Fruit fly (Drosophila melanogaster): ENCODE measurements around the gene Cdc27.

Gene Cdc27

DNA sequence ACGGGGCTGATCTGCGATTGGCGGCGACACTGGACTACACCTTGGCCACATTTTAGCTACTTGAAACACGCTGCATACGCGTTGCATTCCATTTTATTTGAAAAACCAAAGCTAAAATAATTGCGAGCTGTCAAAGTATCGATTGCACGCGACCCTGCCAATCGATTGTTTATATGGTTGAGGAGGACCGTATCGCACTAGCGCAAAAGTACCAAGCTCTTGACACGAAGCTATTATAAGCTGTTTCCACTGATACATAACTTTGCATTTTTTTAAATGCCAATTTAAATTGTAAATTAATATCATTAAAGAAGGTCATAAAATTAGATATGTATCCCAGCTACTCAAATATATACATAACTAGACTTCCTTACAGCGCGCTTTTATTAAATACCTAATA is at the start of gene Cdc27:
TSS of gene Cdc27 (minus strand) at position 174 of the 400 bp plus-strand sequence.
- no peak for TF ChIP-seq dmrt93B (GFP tag; optimal IDR thresholded peaks at IDR 0.05)
- TF ChIP-seq br (GFP tag; optimal IDR thresholded peaks at IDR 0.05) = no peak
- TF ChIP-seq CrebA (GFP tag; optimal IDR thresholded peaks at IDR 0.05; ENCODE audit: borderline replicate concordance) = no peak
- TF ChIP-seq ey (GFP tag; optimal IDR thresholded peaks at IDR 0.05) = peak; percentile 9
- peak in 1 of 2 experiments; percentile 47 for TF ChIP-seq foxo (GFP tag; optimal IDR thresholded peaks at IDR 0.05)
- TF ChIP-seq Dfd (GFP tag; optimal IDR thresholded peaks at IDR 0.05) = no peak
- peak; percentile 49 for TF ChIP-seq woc (GFP tag; optimal IDR thresholded peaks at IDR 0.05)
- peak; percentile 44 for TF ChIP-seq HLH106 (tag; optimal IDR thresholded peaks at IDR 0.05)
- peak; percentile 16 for TF ChIP-seq Sp1 (GFP tag; optimal IDR thresholded peaks at IDR 0.05)
- TF ChIP-seq h (GFP tag; optimal IDR thresholded peaks at IDR 0.05) = peak; percentile 17
- peak; percentile 6 for TF ChIP-seq rgr (GFP tag; optimal IDR thresholded peaks at IDR 0.05)
- TF ChIP-seq N (GFP tag; optimal IDR thresholded peaks at IDR 0.05) = peak; percentile 97
- no peak for TF ChIP-seq OdsH (GFP tag; optimal IDR thresholded peaks at IDR 0.05)
- TF ChIP-seq dl (GFP tag; optimal IDR thresholded peaks at IDR 0.05; ENCODE audit: insufficient read depth in 1 of 2, partially characterized antibody in 2 of 2) = no peak
- TF ChIP-seq Hr83 (GFP tag; optimal IDR thresholded peaks at IDR 0.05; ENCODE audit: poor library complexity, severe bottlenecking) = no peak
- no peak for TF ChIP-seq Hnf4 (GFP tag; optimal IDR thresholded peaks at IDR 0.05)
- TF ChIP-seq dsf (GFP tag; optimal IDR thresholded peaks at IDR 0.05; ENCODE audit: borderline replicate concordance) = no peak
- TF ChIP-seq brk (GFP tag; optimal IDR thresholded peaks at IDR 0.05) = no peak
- peak; percentile 25 for TF ChIP-seq CG9705 (GFP tag; optimal IDR thresholded peaks at IDR 0.05)
- TF ChIP-seq Hr78 (GFP tag; optimal IDR thresholded peaks at IDR 0.05) = peak; percentile 53
- no peak for TF ChIP-seq Mio (GFP tag; optimal IDR thresholded peaks at IDR 0.05)
- no peak for TF ChIP-seq Dif (GFP tag; optimal IDR thresholded peaks at IDR 0.05; ENCODE audit: partially characterized antibody)
- TF ChIP-seq Myc (optimal IDR thresholded peaks at IDR 0.05) = no peak
- TF ChIP-seq pan (optimal IDR thresholded peaks at IDR 0.05) = no peak
- no peak for TF ChIP-seq lola (GFP tag; optimal IDR thresholded peaks at IDR 0.05)
- no peak for TF ChIP-seq Abd-B (GFP tag; optimal IDR thresholded peaks at IDR 0.05)
- no peak for TF ChIP-seq sage (GFP tag; optimal IDR thresholded peaks at IDR 0.05)
- TF ChIP-seq Rel (GFP tag; optimal IDR thresholded peaks at IDR 0.05) = no peak
- peak; percentile 15 for TF ChIP-seq Rel (tag; optimal IDR thresholded peaks at IDR 0.05)
- TF ChIP-seq Jra (GFP tag; optimal IDR thresholded peaks at IDR 0.05) = peak; percentile 8
- TF ChIP-seq psq (GFP tag; optimal IDR thresholded peaks at IDR 0.05) = peak; percentile 5
- TF ChIP-seq Vsx2 (GFP tag; optimal IDR thresholded peaks at IDR 0.05; ENCODE audit: partially characterized antibody) = no peak

DNA sequence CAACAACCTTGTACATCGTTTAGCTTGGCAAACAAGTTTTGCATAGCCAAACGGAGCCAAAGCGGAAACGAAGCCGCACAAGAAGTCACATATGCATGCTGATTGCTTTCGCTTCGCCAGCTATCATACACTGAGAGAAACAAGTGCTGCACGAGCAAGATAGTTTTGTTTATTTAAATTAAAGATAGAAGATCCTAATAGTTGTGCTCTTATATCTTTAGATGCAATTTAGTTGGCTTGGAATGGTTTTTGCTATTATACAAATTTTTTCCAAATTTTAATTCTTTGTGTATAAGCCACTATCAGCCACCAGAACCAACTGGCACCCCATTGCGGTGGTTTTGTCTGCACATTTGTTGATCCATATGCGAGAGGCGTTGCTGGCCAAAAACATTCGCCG is 34.4 kb upstream of the Cdc27 start:
- TF ChIP-seq Rel (GFP tag; optimal IDR thresholded peaks at IDR 0.05) (no peak), Rel (tag; optimal IDR thresholded peaks at IDR 0.05) (no peak), fru (GFP tag; optimal IDR thresholded peaks at IDR 0.05) (no peak), jim (GFP tag; optimal IDR thresholded peaks at IDR 0.05) (no peak), sage (GFP tag; optimal IDR thresholded peaks at IDR 0.05) (no peak), dl (GFP tag; optimal IDR thresholded peaks at IDR 0.05; ENCODE audit: insufficient read depth in 1 of 2, partially characterized antibody in 2 of 2) (no peak), Hnf4 (GFP tag; optimal IDR thresholded peaks at IDR 0.05) (no peak)

- TF ChIP-seq dl (GFP tag; optimal IDR thresholded peaks at IDR 0.05; ENCODE audit: insufficient read depth in 1 of 2, partially characterized antibody in 2 of 2) = peak; percentile 63 to 77
- TF ChIP-seq Dif (GFP tag; optimal IDR thresholded peaks at IDR 0.05; ENCODE audit: partially characterized antibody) = peak; percentile 90
- no peak for TF ChIP-seq rgr (GFP tag; optimal IDR thresholded peaks at IDR 0.05)
- peak; percentile 81 for TF ChIP-seq Vsx2 (GFP tag; optimal IDR thresholded peaks at IDR 0.05; ENCODE audit: partially characterized antibody)
- TF ChIP-seq N (GFP tag; optimal IDR thresholded peaks at IDR 0.05) = no peak
- peak; percentile 61 for TF ChIP-seq jim (GFP tag; optimal IDR thresholded peaks at IDR 0.05)
- peak; percentile 3 for TF ChIP-seq fru (GFP tag; optimal IDR thresholded peaks at IDR 0.05)
- TF ChIP-seq woc (GFP tag; optimal IDR thresholded peaks at IDR 0.05) = no peak
- TF ChIP-seq Jra (GFP tag; optimal IDR thresholded peaks at IDR 0.05) = no peak
Measured at dm6 chr3L:7263757-7264516, 14.8 kb upstream of the Cdc27 start, which contains the start of gene CG14830. Gene CG14830, minus strand, starts transcription at chr3L:7263920.
